Fruit fly (Drosophila melanogaster) whole organism: Measurements from ENCODE around the gene CG17134.

ENCODE experiments used
- pan ChIP-seq: fragments of >200 bp; optimal IDR thresholded peaks from 2 replicates; lab custom pipeline; 2017
- usp ChIP-seq: fragments of >200 bp; optimal IDR thresholded peaks from 2 replicates; lab custom pipeline; 2017; ENCODE audit warnings: missing biosample characterization, missing genetic modification characterization, mixed read lengths

- TF ChIP-seq pan (lab: Kevin White, UChicago), result no peak
- TF ChIP-seq usp (GFP tag; lab: Kevin White, UChicago), result no peak
Measured at dm6 chr2L:10822620-10823019, 2.1 kb downstream of the CG17134 start.
